Fruit fly (Drosophila melanogaster) whole organism, prepupa: Measurements from ENCODE around the gene Sec23.
A peak's percentile ranks its signal among the peaks of the same experiment; 100 is the strongest.

Experiments
- CG3919 ChIP-seq: fragments of 200-800 bp; sonication (Bioruptor generic); optimal IDR thresholded peaks from 3 replicates; lab custom pipeline; 2016; ENCODE audit warnings: missing biosample characterization, missing genetic modification characterization
- CG6163 ChIP-seq: fragments of 200-800 bp; sonication (Bioruptor generic); IDR thresholded peaks from 3 replicates; pipeline ENCODE4 v1.3.6; 2022; ENCODE audit warnings: missing biosample characterization, missing genetic modification characterization
- CG6276 ChIP-seq: fragments of 200-800 bp; sonication (Bioruptor generic); optimal IDR thresholded peaks from 2 replicates; lab custom pipeline; 2017; ENCODE audit warnings: missing biosample characterization, mild to moderate bottlenecking, missing genetic modification characterization
- CG9139 ChIP-seq: fragments of 200-800 bp; sonication (Bioruptor generic); optimal IDR thresholded peaks from 3 replicates; lab custom pipeline; 2017; ENCODE audit warnings: missing biosample characterization, mild to moderate bottlenecking, missing genetic modification characterization
- Eip78C ChIP-seq: fragments of 200-800 bp; sonication (Bioruptor generic); peaks from one replicate; lab custom pipeline; 2016; ENCODE audit warnings: missing biosample characterization, missing genetic modification characterization
- Hr39 ChIP-seq: fragments of 200-800 bp; sonication (Bioruptor generic); optimal IDR thresholded peaks from 2 replicates; lab custom pipeline; 2016; ENCODE audit warnings: missing biosample characterization, missing genetic modification characterization
- Lpt ChIP-seq: fragments of 200-800 bp; sonication (Bioruptor generic); optimal IDR thresholded peaks from 3 replicates; lab custom pipeline; 2016; ENCODE audit warnings: missing biosample characterization, missing genetic modification characterization
- Sox102F ChIP-seq: fragments of 200-800 bp; sonication (Bioruptor generic); optimal IDR thresholded peaks from 2 replicates; lab custom pipeline; 2016; ENCODE audit warnings: missing biosample characterization, mild to moderate bottlenecking, missing genetic modification characterization
- achi ChIP-seq: fragments of 200-800 bp; sonication (Bioruptor generic); optimal IDR thresholded peaks from 3 replicates; lab custom pipeline; 2016; ENCODE audit warnings: missing biosample characterization, missing genetic modification characterization
- acj6 ChIP-seq: fragments of 200-800 bp; sonication (Bioruptor generic); optimal IDR thresholded peaks from 3 replicates; lab custom pipeline; 2016; ENCODE audit warnings: missing biosample characterization, missing genetic modification characterization
- eg ChIP-seq: fragments of 200-800 bp; sonication (Bioruptor generic); IDR thresholded peaks from 3 replicates; pipeline ENCODE4 v1.3.6; 2022; ENCODE audit warnings: missing biosample characterization, missing genetic modification characterization
- fkh ChIP-seq: fragments of 200-800 bp; sonication (Bioruptor generic); optimal IDR thresholded peaks from 3 replicates; lab custom pipeline; 2017; ENCODE audit warnings: missing biosample characterization, mild to moderate bottlenecking, missing genetic modification characterization, moderate library complexity
- salr ChIP-seq, 2 experiments: fragments of 200-800 bp; sonication (Bioruptor generic); optimal IDR thresholded peaks; 3 replicates each; lab custom pipeline; 2016 to 2018; ENCODE audit warnings: missing biosample characterization in 2 of 2, missing genetic modification characterization in 2 of 2, mild to moderate bottlenecking in 1 of 2
- ss ChIP-seq, 2 experiments: fragments of 200-800 bp; sonication (Bioruptor generic); optimal IDR thresholded peaks; 2 replicates in 1 of 2; 3 replicates in 1 of 2; lab custom pipeline; 2017 to 2018; ENCODE audit warnings: mild to moderate bottlenecking in 2 of 2, missing biosample characterization in 2 of 2, missing genetic modification characterization in 2 of 2, moderate library complexity in 1 of 2
- svp ChIP-seq: fragments of 200-800 bp; sonication (Bioruptor generic); peaks from one replicate; lab custom pipeline; 2016; ENCODE audit warnings: missing biosample characterization, missing genetic modification characterization

Gene Sec23

DNA sequence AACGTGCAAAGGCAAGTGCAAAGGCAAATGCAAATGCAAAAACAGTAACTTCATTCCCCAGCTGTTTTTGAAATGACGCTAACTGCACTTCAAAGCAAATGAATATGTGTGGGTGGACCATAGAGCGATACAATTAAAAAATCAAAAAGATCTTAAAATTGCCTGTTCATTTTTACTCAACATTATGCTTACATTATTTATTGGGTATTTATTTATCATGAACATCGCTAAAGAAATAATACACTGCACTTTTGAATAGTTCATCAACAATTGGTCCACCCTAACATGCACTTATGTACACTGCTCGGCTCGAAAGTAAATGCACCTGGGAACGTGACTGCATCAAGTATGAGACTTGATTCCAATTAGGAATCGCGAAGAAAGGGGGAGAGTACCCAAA, 45.6 kb downstream of the Sec23 start (continued):
- TF ChIP-seq fkh (GFP tag; lab: Kevin White, UChicago): no peak
- peak; percentile 42 for TF ChIP-seq acj6
- peak; percentile 69 for TF ChIP-seq Lpt (GFP tag; lab: Kevin White, UChicago)
- TF ChIP-seq salr (GFP tag; optimal IDR thresholded peaks at IDR 0.05; lab: Kevin White, UChicago): peak; percentile 22 to 50
- TF ChIP-seq Hr39 (GFP tag; lab: Kevin White, UChicago): peak; percentile 29
- TF ChIP-seq Sox102F: peak; percentile 39
- peak; percentile 80 for TF ChIP-seq CG6163 (GFP tag; lab: Robert Waterston, UW)

DNA sequence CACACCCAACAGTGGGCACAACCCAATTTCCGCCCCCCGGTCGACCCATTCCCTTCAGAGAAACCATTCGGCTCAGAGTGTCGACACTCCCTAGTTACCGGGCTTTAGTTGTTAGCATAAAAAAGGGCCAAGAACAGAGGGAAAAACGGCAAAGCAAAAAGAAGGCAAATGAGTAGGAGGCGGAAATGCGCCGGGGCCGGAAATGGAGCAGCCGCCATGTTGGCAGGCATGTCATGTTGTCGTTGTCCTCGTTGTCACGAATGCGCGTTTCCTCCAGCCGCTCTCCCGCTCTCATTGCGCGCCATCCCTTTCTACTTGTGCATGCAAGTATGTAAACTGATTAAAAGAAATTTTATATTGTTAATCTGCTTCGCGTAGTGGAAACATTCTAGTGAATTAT, 47.5 kb downstream of the Sec23 start:
- TF ChIP-seq svp: peak; percentile 20
- peak; percentile 73 for TF ChIP-seq Eip78C (GFP tag; lab: Kevin White, UChicago)
- TF ChIP-seq achi (GFP tag; lab: Kevin White, UChicago): no peak
- TF ChIP-seq CG9139 (GFP tag; lab: Kevin White, UChicago): peak; percentile 15
- TF ChIP-seq Lpt (GFP tag; lab: Kevin White, UChicago): no peak
- TF ChIP-seq eg: no peak
- TF ChIP-seq CG3919 (GFP tag; lab: Kevin White, UChicago): peak; percentile 10
- TF ChIP-seq ss (GFP tag; optimal IDR thresholded peaks at IDR 0.05; lab: Kevin White, UChicago): peak; percentile 17 to 39
- TF ChIP-seq, all 60 proteins: peak for 5

DNA sequence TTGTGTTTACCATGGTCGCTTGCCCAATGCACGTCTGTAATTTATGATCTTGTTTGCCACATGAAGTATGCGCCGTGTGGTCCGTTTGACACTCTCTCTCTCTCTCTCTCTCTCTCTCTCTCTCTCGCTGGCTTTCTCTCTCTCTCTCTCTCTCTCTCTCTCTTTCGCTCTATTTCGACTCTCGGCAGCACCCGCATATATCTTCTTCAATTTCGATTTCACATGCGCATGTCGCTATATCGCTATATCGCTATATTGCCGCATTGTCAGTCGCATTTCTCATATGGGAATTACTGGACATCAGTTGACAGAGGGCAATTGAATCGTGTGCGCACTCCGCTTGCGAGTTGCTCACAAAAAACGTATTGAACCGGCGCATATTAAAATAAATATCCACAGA, 52.2 kb downstream of the Sec23 start:
- TF ChIP-seq CG6276 (GFP tag; lab: Kevin White, UChicago): peak; percentile 15
- TF ChIP-seq Eip78C (GFP tag; lab: Kevin White, UChicago): peak; percentile 36
- TF ChIP-seq svp: peak; percentile 46
- TF ChIP-seq achi (GFP tag; lab: Kevin White, UChicago): no peak
